Fruit fly (Drosophila melanogaster) whole organism, larva: ENCODE data around the gene Cpr76Bb.
"Not testable (repeated sequence)": the region's sequence is repeated elsewhere in the genome, so short reads cannot be mapped to it uniquely, and the experiment has no call there.

Experiments used
- noc ChIP-seq: fragments of 200-800 bp; sonication (Bioruptor generic); optimal IDR thresholded peaks from 3 replicates; lab custom pipeline; 2019; ENCODE audit warnings: missing biosample characterization, mild to moderate bottlenecking, missing genetic modification characterization, moderate library complexity

The Cpr76Bb gene

DNA sequence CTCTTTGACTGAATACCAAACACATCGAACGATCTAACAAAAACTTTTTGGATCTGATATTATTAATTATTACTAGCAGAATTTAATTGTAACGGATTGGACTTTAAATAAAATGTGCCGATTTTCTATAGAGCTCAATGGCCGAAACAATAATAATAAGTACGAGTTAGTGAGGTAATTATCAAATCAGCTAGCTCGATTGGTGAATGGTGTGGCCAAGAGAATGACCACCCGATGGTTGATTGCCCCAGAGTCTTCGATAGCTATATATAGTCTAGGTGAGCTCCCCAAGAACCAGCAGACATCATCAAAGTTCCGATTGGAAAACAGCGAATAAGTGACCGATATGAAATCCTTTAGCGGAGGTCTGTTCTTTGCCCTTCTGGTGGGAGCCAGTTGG lies at the start of gene Cpr76Bb:
Gene Cpr76Bb, plus strand, starts transcription at position 301 of the 400 bp plus-strand sequence.
- TF ChIP-seq noc (tag; lab: Kevin White, UChicago): no peak

DNA sequence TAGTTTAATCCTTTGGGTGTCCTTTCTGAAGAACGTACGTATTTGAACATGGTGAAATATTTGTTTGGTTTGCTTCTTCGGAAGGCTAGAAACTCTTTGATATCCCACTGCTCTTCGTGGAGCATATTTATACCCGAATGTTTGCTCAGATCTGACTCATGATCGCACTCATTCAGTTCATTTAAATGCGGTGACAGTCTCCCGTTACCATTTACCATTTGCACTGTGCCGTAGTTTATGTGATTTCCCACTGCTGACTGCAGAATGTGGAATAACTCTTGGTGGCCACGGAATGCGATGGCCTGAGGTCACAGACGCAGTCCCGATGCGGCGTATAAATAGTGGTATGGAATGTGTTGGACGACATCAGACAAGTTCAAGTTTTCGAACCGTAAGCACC lies 47.3 kb upstream of the Cpr76Bb start, which contains the start of the genes 825-Oak and CG12519:
Gene 825-Oak, minus strand, starts transcription at position 101 of the 400 bp plus-strand sequence.
Gene CG12519, plus strand, starts transcription at position 364 of the 400 bp plus-strand sequence.
- TF ChIP-seq noc (tag; lab: Kevin White, UChicago): not testable (repeated sequence)

DNA sequence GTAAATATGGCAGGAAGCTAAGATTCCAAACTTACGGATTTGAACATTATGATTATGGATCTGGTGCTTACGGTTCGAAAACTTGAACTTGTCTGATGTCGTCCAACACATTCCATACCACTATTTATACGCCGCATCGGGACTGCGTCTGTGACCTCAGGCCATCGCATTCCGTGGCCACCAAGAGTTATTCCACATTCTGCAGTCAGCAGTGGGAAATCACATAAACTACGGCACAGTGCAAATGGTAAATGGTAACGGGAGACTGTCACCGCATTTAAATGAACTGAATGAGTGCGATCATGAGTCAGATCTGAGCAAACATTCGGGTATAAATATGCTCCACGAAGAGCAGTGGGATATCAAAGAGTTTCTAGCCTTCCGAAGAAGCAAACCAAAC lies 44.0 kb upstream of the Cpr76Bb start, which contains the start of the genes CG18294 and CG32213:
Gene CG18294, minus strand, starts transcription at position 101 of the 400 bp plus-strand sequence.
Gene CG32213, plus strand, starts transcription at position 362 of the 400 bp plus-strand sequence.
- TF ChIP-seq noc (tag; lab: Kevin White, UChicago): not testable (repeated sequence)

DNA sequence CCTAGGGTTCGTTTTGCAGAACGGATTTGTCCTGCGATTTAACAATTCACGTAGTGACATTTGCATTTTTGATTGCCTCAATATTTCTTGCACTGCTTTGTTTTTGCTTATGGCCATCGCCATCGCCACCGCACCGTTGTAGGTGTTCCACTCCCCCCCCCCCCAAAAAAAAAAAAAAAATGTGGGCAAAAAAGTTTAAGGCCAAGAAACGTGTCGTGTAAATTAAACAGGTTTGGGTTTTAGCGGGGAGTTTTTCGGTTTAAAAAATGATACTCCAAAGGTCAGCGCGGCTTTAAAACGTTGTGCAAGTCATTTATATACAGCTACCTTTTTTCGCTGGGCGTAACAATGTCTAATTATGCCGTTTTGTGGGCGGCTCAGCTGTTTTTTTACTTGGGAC lies 38.2 kb upstream of the Cpr76Bb start:
- TF ChIP-seq noc (tag; lab: Kevin White, UChicago): no peak

DNA sequence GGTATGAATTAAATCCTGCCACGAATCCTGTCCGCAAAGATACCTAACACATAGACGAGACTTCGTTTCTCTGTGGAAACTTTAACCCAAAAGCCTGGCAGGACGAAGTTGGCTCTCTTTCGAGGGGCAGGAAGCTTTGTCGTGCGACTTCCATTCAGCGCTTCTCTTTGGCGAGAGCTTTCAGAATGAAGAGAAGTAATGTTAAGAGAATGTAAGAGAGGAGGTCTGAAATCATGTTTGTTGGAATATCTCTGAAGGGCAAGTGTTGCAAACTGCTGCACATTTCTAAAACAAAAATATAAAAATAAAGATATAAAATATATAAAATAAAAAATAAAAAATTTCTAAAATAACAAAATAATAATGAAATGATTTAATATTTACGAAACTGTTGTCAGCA lies 37.4 kb upstream of the Cpr76Bb start:
- TF ChIP-seq noc (tag; lab: Kevin White, UChicago): no peak

DNA sequence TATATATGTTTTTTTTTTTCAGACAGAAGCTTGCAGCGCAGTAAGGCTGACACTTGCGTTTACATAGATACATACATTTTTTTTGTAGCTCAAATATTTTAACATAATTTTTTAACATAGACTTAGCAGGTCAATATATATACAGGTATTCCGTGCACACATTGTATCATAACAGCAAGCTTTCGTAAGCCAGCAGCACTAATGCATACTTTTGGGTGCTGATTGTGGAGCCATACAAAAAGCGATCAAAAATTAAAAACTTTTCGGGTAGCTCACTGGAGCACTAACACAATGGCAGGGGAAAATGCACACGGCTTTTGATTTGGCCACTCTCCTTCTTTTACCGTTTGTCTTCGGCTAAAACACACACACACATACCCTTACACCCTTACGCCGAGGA lies 36.4 kb upstream of the Cpr76Bb start:
- TF ChIP-seq noc (tag; lab: Kevin White, UChicago): no peak

DNA sequence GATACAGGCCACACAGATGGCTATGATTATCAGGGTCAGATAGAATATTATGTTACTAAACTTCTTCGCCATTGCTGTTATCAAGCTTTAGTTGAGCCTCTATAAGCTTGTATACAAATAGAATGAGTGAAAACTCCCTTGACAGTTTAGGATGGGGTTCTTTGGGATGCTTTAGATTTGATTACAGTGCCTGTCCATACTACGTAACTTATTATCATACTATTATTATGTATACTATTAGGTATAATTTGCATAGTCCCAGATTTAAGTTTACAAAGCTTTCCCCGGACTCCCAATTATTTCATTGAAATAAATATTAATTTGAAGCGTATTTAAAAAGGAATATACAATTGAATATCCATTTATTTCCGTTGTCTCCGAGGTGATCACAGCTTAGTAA lies 33.1 kb upstream of the Cpr76Bb start, which contains the start of gene brv1:
Gene brv1, minus strand, starts transcription at position 101 of the 400 bp plus-strand sequence.
- no peak for TF ChIP-seq noc (tag; lab: Kevin White, UChicago)

DNA sequence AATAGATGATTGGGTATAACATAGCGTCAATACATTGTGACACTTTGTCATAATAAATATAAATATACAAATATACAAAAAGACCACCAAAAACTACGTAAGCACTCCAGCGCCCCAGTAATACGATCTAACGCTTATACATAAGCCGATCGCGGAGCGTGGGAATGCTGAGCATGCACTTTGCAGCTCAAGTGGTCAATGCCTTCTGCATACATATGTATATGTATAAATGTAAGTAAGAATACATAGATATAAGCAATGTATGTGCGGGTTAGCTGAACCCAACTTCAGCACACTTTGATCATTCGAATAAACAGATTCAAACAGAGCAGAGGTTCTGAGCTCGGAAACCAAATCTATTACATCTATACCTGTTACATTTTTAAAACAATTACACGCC lies 32.2 kb upstream of the Cpr76Bb start, which contains the start of gene CG32212:
Gene CG32212, plus strand, starts transcription at position 301 of the 400 bp plus-strand sequence.
- TF ChIP-seq noc (tag; lab: Kevin White, UChicago): not testable (repeated sequence)

DNA sequence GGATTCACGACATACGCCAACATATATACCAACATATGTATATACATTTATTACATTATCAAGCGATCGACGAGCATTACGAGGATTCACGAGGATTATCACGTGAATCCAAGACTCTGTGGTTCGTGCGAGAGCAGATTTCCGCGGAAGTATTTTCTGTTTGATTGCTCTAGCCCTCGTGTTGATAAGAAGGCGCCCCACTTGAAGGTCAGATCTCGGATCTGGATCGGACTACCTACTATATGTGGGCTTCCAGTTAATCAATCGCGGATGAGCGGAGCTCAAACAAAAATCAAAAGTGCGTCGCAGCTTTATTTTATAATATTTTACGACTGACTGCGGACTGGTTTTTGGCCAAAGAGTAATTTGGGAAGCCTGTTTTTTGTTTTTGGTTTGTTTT lies 24.5 kb upstream of the Cpr76Bb start:
- TF ChIP-seq noc (tag; lab: Kevin White, UChicago): peak; percentile 11

DNA sequence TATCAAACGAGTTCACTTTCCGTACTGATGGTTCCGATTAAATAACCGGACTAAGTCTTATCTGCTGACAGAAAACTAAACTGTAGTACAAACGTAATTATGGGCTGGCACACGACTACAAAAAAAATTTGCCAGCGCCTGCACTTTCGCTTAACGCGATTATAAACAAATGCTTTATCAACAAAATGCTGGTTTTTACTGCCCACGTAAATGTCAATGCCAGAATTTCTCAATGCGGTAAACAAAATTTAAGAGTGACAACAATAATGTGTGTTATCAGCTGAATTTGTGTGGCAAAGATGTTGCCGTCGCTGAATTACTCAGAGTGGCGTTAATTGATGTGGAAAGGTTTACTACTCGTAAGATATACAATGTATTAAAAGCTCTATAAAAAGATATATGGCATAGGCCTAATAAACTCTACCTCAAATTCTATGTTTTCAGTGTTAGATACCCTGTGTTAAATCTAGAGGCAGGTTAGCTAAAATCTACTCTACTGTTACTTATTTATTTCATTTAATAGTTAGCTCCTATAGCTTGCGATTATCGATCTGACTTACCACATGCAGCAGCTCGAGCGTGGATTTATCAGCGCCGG lies 23.4 kb upstream of the Cpr76Bb start:
- peak; percentile 40 for TF ChIP-seq noc (tag; lab: Kevin White, UChicago)

DNA sequence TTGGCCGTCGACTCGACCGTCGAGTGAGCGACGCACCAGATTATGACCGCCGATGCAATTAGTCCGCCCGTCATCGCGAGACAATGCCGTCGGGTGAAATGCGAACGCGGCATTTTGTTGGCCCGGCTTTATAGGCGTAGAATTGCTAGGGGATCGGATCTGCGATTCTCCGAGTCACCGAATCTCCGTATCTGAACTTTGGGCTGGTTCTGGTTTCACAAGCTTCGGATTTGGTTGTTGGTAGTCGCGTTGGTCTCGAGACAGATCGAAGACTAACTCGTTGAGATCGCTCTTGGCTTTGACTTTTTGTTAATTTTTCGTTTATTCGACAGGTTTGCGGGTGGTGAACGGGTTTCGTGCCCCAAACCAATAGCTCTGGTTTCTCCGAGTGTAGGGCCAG lies 22.8 kb upstream of the Cpr76Bb start:
- no peak for TF ChIP-seq noc (tag; lab: Kevin White, UChicago)

DNA sequence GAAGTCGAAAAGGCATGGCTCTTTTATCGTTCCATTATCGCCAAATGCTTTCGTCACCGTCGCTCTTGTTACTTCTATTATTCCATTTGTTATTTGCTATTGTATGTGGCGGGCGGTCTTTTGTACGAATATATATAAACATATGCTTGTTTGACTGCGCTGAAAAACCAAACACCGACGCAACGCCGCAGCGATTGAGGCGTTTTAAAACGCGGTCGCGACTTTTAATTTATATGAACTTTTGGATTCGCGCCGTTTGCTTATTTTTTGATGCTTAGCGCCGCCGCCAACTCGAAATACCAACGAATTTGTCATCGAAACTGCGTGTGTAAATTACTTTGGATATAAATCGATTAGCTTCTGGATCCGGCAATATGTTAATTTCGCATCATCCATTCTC lies 22.3 kb upstream of the Cpr76Bb start:
- TF ChIP-seq noc (tag; lab: Kevin White, UChicago): no peak

DNA sequence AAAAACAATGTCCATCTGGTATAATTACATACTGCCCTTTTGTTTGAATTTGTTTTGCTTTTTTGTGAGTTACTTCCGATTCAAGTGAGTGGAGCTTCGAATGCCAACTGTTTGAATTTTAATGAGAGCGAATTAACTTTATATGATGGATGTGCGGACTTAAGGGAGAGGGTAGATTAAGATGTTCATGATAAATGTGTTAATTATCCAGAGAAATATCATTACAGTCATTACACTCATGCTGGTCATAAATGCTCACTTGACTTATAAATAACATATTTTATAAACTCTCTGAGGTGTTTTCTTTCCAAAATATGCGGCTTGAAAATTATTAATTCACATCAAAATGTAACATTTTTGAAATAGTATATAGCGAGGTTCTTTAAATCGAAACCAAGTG lies 21.8 kb upstream of the Cpr76Bb start, which contains the start of gene CG9449:
Gene CG9449, minus strand, starts transcription at position 101 of the 400 bp plus-strand sequence.
- TF ChIP-seq noc (tag; lab: Kevin White, UChicago): no peak

DNA sequence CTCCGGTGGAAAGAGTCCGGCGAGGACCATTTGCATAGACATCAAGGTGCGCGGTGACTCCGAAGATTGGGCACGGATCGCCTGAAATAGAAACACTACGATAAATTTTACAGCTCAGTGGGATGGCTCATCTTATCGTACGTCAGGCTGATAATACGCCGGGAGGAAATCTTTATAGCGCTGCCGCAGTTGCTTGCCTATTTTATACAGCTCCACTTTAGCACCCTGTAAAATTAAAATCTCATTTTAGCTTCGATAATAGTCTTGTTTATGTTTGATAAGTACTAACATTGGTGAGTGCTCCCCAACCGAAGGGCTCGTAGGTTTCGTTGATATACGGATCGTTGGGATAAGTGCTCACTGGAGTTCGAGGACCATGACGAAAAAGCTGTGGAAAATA lies 20.1 kb upstream of the Cpr76Bb start:
- TF ChIP-seq noc (tag; lab: Kevin White, UChicago): no peak

DNA sequence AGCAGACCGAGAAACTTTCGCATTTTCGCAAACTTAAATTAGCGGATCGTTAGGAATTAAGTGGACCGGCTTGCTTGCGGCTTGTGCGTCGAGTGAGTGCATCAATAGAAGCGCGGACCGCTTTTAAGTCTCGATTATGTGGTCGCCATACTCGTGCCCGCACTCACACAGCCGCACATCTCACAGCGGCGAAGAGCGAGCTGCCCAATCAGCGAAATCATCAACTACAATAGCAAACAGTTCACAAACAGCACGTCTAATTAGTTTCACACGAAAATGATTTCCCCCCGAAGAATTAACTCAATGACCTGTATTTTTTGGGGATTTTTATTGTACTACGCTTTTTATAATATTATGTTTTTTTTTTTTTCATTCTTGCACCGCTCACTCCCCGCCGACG lies 18.8 kb upstream of the Cpr76Bb start, which contains the start of gene CG9451:
Gene CG9451, minus strand, starts transcription at position 101 of the 400 bp plus-strand sequence.
- peak; percentile 20 for TF ChIP-seq noc (tag; lab: Kevin White, UChicago)

DNA sequence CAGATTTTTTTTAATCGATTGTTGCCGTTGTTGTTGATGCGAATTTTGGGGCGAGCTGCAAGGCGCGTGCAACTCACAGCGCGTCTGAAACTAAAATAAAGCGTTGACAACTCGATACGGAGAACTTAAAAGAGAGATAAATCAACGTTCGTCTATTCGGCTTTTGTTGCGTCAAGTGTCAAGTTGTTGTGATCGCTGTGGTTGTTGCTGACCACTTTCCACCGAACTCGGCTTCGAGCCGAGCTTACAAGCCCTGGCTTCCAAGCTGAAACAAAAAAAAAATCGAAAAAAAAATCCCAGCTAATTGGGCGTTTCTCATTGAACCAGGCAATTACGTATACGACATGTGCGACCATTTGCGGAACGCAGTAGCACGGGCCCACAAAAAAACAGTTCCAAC lies 15.7 kb upstream of the Cpr76Bb start, which contains the start of gene CG9452:
Gene CG9452, minus strand, starts transcription at position 101 of the 400 bp plus-strand sequence.
- TF ChIP-seq noc (tag; lab: Kevin White, UChicago): no peak

DNA sequence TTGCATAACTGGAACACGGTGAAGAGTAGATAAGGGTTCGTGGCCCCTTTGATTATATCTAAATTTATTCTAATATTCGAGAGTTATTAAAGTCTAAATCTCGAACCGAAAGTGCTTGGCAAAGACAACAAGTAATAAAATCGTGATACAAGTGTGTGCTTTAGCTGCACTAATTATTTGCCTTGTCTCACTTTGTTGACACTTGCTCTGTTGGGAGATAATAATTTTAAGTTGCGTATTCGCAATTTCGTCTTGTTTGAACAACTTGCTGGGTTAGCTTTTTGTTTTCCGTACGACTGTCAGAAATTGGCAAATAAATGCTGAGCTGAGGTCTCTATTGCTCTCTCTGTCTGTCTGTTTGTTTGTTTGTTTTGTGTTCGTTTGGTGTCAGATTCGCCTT lies 14.7 kb upstream of the Cpr76Bb start:
- TF ChIP-seq noc (tag; lab: Kevin White, UChicago): peak; percentile 71
